Worm (Caenorhabditis elegans): ENCODE data around the gene Y39B6A.69.

The Y39B6A.69 gene

DNA sequence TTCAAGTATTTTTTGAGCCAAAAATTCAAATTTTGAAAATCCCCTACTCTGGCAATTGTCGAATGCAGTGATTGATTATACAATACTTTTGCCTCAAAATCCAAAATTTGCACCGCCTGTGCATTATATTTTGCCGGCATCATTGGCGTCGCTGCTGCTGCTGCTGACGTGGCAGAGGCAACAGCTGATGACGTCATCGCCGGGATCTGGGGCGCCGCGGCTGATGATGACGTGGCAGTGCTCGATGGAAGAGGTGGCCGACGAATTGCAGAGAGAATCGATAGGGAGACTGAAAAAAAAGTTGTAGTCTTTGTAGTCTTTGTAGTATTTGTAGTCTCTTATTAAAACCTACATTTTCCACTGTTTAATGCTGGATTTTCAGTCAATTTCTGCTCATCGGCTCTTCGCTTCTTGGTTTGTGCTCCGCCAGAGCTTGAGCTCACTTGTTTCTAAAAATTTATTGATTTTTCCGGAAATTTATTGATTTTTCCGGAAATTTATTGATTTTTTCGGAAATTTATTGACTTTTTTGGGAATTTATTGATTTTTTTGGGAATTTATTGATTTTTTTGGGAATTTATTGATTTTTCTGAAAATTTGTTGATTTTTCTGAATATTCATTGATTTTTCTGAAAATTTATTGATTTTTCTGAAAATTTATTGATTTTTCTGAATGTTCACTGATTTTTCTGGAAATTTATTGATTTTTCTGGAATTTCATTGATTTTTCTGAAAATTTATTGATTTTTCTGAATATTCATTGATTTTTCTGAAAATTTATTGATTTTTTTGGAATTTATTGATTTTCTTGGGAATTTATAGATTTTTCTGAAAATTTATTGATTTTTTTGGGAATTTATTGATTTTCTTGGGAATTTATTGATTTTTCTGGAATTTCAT, 31.2 kb downstream of the Y39B6A.69 start:
- TF ChIP-seq athp-1 (tag; optimal IDR thresholded peaks at IDR 0.05) (no peak), zfh-2 (GFP tag; conservative IDR thresholded peaks at IDR 0.05) (peak; percentile 74)

DNA sequence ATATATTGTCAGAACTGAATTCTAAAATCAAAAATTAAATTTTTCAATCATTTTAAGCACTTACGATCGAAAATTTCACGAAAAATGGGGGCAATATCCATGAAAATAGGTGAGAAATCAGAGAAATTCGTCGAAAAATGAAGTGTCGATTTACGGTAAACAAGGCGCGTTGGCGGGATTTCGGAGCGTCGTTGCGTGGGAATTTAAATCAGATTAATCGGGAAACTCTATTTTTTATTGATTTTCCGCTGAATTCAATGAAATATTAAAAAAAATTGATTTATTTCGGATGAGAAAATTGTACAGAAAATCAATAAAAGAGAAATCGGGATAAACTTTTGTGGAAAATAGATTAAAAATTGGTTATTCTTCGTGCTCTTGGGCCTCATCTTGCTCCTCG, 33.0 kb downstream of the Y39B6A.69 start, which contains the start of gene Y39B6A.13:
Gene Y39B6A.13 (minus strand): TSS at position 166 of the 400 bp plus-strand sequence.
- TF ChIP-seq lin-35 (GFP tag; optimal IDR thresholded peaks at IDR 0.05), result peak in 1 of 3 experiments; percentile 56
- TF ChIP-seq lin-54 (GFP tag; optimal IDR thresholded peaks at IDR 0.05), result peak; percentile 63
- no peak for TF ChIP-seq mes-4 (tag; optimal IDR thresholded peaks at IDR 0.05)
- TF ChIP-seq efl-1 (GFP tag; optimal IDR thresholded peaks at IDR 0.05), result peak; percentile 15
- TF ChIP-seq madf-6 (GFP tag; IDR thresholded peaks at IDR 0.05), result peak; percentile 30; the same call in 1 of the 2 replicates
- peak; percentile 21 for TF ChIP-seq dpl-1 (GFP tag; optimal IDR thresholded peaks at IDR 0.05)
- no peak for TF ChIP-seq fkh-3 (tag; optimal IDR thresholded peaks at IDR 0.05)
- no peak for TF ChIP-seq C17E4.6 (GFP tag; IDR thresholded peaks at IDR 0.05)
- peak; percentile 19; the same call in 1 of the 2 replicates for TF ChIP-seq D2030.7 (GFP tag; IDR thresholded peaks at IDR 0.05)
- peak; percentile 98 for TF ChIP-seq attf-3 (GFP tag; conservative IDR thresholded peaks at IDR 0.05)
- peak; percentile 18 for TF ChIP-seq lsl-1 (GFP tag; optimal IDR thresholded peaks at IDR 0.05)

DNA sequence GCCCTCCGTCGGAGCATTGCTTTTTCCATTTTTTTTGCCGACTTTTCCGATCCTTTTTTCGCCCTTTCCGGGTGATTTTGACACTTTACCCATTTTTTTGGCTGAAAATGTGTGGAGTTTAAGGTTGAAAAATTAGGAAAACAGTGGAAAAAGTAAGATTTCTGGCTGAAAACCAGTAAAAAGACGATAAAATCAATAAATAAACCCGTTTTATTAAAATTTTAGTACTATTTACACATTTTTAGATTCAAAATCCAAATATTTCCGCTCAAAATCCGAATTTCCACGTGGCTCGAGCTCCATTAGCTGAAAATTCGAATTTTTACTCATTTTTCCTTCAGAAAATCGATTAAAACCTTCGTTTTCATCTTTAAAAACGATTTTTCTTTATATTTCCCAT, 33.9 kb downstream of the Y39B6A.69 start, which contains the start of gene pro-3:
Gene pro-3 (minus strand): TSS at position 101 of the 400 bp plus-strand sequence.
- no peak for TF ChIP-seq C06A6.2 (GFP tag; conservative IDR thresholded peaks at IDR 0.05)
- no peak for TF ChIP-seq atf-7 (tag; optimal IDR thresholded peaks at IDR 0.05)
- no peak for TF ChIP-seq sdz-38 (tag; optimal IDR thresholded peaks at IDR 0.05)
- TF ChIP-seq lin-40 (tag; optimal IDR thresholded peaks at IDR 0.05), result no peak
- no peak for TF ChIP-seq let-607 (tag; optimal IDR thresholded peaks at IDR 0.05)
- TF ChIP-seq akir-1 (GFP tag; optimal IDR thresholded peaks at IDR 0.05), result no peak
- TF ChIP-seq ztf-28 (GFP tag; IDR thresholded peaks at IDR 0.05), result no peak

DNA sequence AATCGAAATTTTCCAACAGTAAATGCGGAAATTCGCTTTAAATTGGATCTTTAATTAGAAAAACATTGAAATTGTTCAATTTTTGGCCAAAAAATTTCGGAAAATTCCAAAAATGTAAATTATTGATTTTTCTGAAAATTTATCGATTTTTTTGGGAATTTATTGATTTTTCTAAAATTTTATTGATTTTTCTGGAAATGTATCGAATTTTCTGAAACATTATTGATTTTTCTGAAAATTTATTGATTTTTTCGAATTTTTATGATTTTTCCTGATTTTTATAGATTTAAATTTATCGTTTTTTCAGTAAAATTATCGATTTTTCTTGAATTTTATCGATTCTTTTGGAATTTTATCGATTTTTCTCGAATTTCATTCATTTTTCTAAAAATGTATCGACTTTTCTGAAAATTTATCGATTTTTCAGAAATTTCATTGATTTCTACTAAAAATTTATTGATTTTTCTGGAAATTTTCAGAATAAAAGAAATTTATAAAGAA, 35.3 kb downstream of the Y39B6A.69 start:
- TF ChIP-seq dox-1 (GFP tag; IDR thresholded peaks at IDR 0.05), result no peak
- TF ChIP-seq ets-4 (GFP tag; optimal IDR thresholded peaks at IDR 0.05), result no peak
- TF ChIP-seq attf-3 (GFP tag; conservative IDR thresholded peaks at IDR 0.05), result no peak
- no peak for TF ChIP-seq snpc-1.3 (tag; optimal IDR thresholded peaks at IDR 0.05; ENCODE audit: insufficient read depth)
- no peak for TF ChIP-seq F55B11.4 (tag; optimal IDR thresholded peaks at IDR 0.05; ENCODE audit: borderline replicate concordance, insufficient read depth)
- TF ChIP-seq Y67H2A.10 (GFP tag; conservative IDR thresholded peaks at IDR 0.05), result no peak
- no peak for TF ChIP-seq mel-28 (tag; optimal IDR thresholded peaks at IDR 0.05; ENCODE audit: borderline replicate concordance)
- no peak for TF ChIP-seq hmg-20 (GFP tag; IDR thresholded peaks at IDR 0.05)
- no peak for TF ChIP-seq B0336.3 (GFP tag; IDR thresholded peaks at IDR 0.05)
- no peak for TF ChIP-seq madf-8 (GFP tag; conservative IDR thresholded peaks at IDR 0.05)
- no peak for TF ChIP-seq F57C9.4 (tag; optimal IDR thresholded peaks at IDR 0.05)
- no peak for TF ChIP-seq F22D6.2 (tag; optimal IDR thresholded peaks at IDR 0.05)
